Fruit fly (Drosophila melanogaster) whole organism, embryonic: ENCODE data around the gene CG42693.

ENCODE experiments used
- Atf-2 ChIP-seq: fragments of 200-800 bp; sonication (Bioruptor generic); optimal IDR thresholded peaks from 2 replicates; lab custom pipeline; 2016; ENCODE audit warnings: missing biosample characterization, missing genetic modification characterization
- CG10959 ChIP-seq: fragments of 200-800 bp; sonication (Bioruptor generic); IDR thresholded peaks from 2 replicates; pipeline ENCODE4 v1.3.6; 2022; ENCODE audit warnings: missing biosample characterization, missing genetic modification characterization
- CG12236 ChIP-seq: fragments of 200-800 bp; sonication (Bioruptor generic); optimal IDR thresholded peaks from 2 replicates; lab custom pipeline; 2016; ENCODE audit warnings: missing biosample characterization, missing genetic modification characterization
- CG13424 ChIP-seq: fragments of 200-800 bp; sonication (Bioruptor generic); optimal IDR thresholded peaks from 2 replicates; lab custom pipeline; 2019; ENCODE audit warnings: missing biosample characterization, mild to moderate bottlenecking, missing genetic modification characterization, moderate library complexity
- CG15269 ChIP-seq: fragments of 200-800 bp; sonication (Bioruptor generic); optimal IDR thresholded peaks from 2 replicates; lab custom pipeline; 2018; ENCODE audit warnings: missing biosample characterization, mild to moderate bottlenecking, missing genetic modification characterization, moderate library complexity
- CG15479 ChIP-seq: fragments of 200-800 bp; sonication (Bioruptor generic); optimal IDR thresholded peaks from 3 replicates; lab custom pipeline; 2019; ENCODE audit warnings: missing biosample characterization, mild to moderate bottlenecking, missing genetic modification characterization, moderate library complexity
- CG15696 ChIP-seq: fragments of 200-800 bp; sonication (Bioruptor generic); optimal IDR thresholded peaks from 2 replicates; lab custom pipeline; 2019; ENCODE audit warnings: missing biosample characterization, mild to moderate bottlenecking, missing genetic modification characterization, moderate library complexity
- CG18262 ChIP-seq: fragments of 200-800 bp; optimal IDR thresholded peaks from 3 replicates; lab custom pipeline; 2019; ENCODE audit warnings: missing biosample characterization, mild to moderate bottlenecking, missing genetic modification characterization, moderate library complexity
- CG2678 ChIP-seq: fragments of 200-800 bp; sonication (Bioruptor generic); optimal IDR thresholded peaks from 3 replicates; lab custom pipeline; 2019; ENCODE audit warnings: missing biosample characterization, mild to moderate bottlenecking, missing genetic modification characterization, moderate library complexity
- CG32532 ChIP-seq: fragments of 200-800 bp; sonication (Bioruptor generic); IDR thresholded peaks from 2 replicates; pipeline ENCODE4 v1.3.6; 2022; ENCODE audit warnings: missing biosample characterization, missing genetic modification characterization
- CG4424 ChIP-seq: fragments of 200-800 bp; sonication (Bioruptor generic); optimal IDR thresholded peaks from 3 replicates; lab custom pipeline; 2016; ENCODE audit warnings: missing biosample characterization, missing genetic modification characterization
- CG5245 ChIP-seq: fragments of 200-800 bp; sonication (Bioruptor generic); optimal IDR thresholded peaks from 3 replicates; lab custom pipeline; 2016; ENCODE audit warnings: missing biosample characterization, missing genetic modification characterization
- CG6654 ChIP-seq: fragments of 200-800 bp; sonication (Bioruptor generic); optimal IDR thresholded peaks from 2 replicates; lab custom pipeline; 2017; ENCODE audit warnings: missing biosample characterization, mild to moderate bottlenecking, missing genetic modification characterization
- CG6765 ChIP-seq: fragments of 200-800 bp; sonication (Bioruptor generic); optimal IDR thresholded peaks from 3 replicates; lab custom pipeline; 2017; ENCODE audit warnings: missing biosample characterization, mild to moderate bottlenecking, missing genetic modification characterization
- CG6791 ChIP-seq: fragments of 200-800 bp; sonication (Bioruptor generic); IDR thresholded peaks from 3 replicates; pipeline ENCODE4 v1.3.6; 2022; ENCODE audit warnings: missing biosample characterization, missing genetic modification characterization; ENCODE audit not compliant: partially characterized antibody
- CG7271 ChIP-seq: fragments of 200-800 bp; sonication (Bioruptor generic); optimal IDR thresholded peaks from 2 replicates; lab custom pipeline; 2018; ENCODE audit warnings: missing biosample characterization, mild to moderate bottlenecking, missing genetic modification characterization, moderate library complexity
- CG7987 ChIP-seq: fragments of 200-800 bp; sonication (Bioruptor generic); optimal IDR thresholded peaks from 2 replicates; lab custom pipeline; 2018; ENCODE audit warnings: missing biosample characterization, mild to moderate bottlenecking, missing genetic modification characterization, moderate library complexity
- CG8359 ChIP-seq: fragments of 200-800 bp; sonication (Bioruptor generic); optimal IDR thresholded peaks from 2 replicates; lab custom pipeline; 2017; ENCODE audit warnings: missing biosample characterization, mild to moderate bottlenecking, missing genetic modification characterization, borderline replicate concordance
- CG8944 ChIP-seq: fragments of 200-800 bp; sonication (Bioruptor generic); optimal IDR thresholded peaks from 3 replicates; lab custom pipeline; 2016; ENCODE audit warnings: missing biosample characterization, missing genetic modification characterization
- Ets65A ChIP-seq: fragments of 200-800 bp; sonication (Bioruptor generic); peaks from one replicate; lab custom pipeline; 2016; ENCODE audit warnings: missing biosample characterization, missing genetic modification characterization
- GATAe ChIP-seq: fragments of 200-800 bp; sonication (Bioruptor generic); conservative IDR thresholded peaks from 2 replicates; pipeline ENCODE4 v1.3.6; 2022; ENCODE audit warnings: missing biosample characterization, missing genetic modification characterization
- Hey ChIP-seq: fragments of 200-800 bp; sonication (Bioruptor generic); optimal IDR thresholded peaks from 3 replicates; lab custom pipeline; 2018; ENCODE audit warnings: missing biosample characterization, mild to moderate bottlenecking, missing genetic modification characterization
- HmgD ChIP-seq: fragments of 200-800 bp; sonication (Bioruptor generic); optimal IDR thresholded peaks from 3 replicates; lab custom pipeline; 2016; ENCODE audit warnings: missing biosample characterization, missing genetic modification characterization
- Hr78 ChIP-seq, 2 experiments: fragments of 200-800 bp in 1 of 2; fragments of >200 bp in 1 of 2; sonication (Bioruptor generic) in 1 of 2; optimal IDR thresholded peaks; 2 replicates each; lab custom pipeline; 2017 to 2019; ENCODE audit warnings: missing biosample characterization in 2 of 2, missing genetic modification characterization in 2 of 2, mild to moderate bottlenecking in 1 of 2, moderate library complexity in 1 of 2
- Lhr ChIP-seq: fragments of 200-800 bp; sonication (Bioruptor generic); optimal IDR thresholded peaks from 3 replicates; lab custom pipeline; 2017; ENCODE audit warnings: mild to moderate bottlenecking, missing biosample characterization, missing genetic modification reagents, missing genetic modification characterization
- Meics ChIP-seq: fragments of 200-800 bp; sonication (Bioruptor generic); optimal IDR thresholded peaks from 2 replicates; lab custom pipeline; 2017; ENCODE audit warnings: missing biosample characterization, mild to moderate bottlenecking, missing genetic modification characterization
- Mes4 ChIP-seq: fragments of 200-800 bp; sonication (Bioruptor generic); optimal IDR thresholded peaks from 2 replicates; lab custom pipeline; 2016; ENCODE audit warnings: missing biosample characterization, missing genetic modification characterization
- Neu2 ChIP-seq: fragments of 200-800 bp; sonication (Bioruptor generic); optimal IDR thresholded peaks from 3 replicates; lab custom pipeline; 2016; ENCODE audit warnings: missing biosample characterization, missing genetic modification characterization, borderline replicate concordance
- Opbp ChIP-seq: fragments of 200-800 bp; sonication (Bioruptor generic); IDR thresholded peaks from 3 replicates; pipeline ENCODE4 v1.3.6; 2022; ENCODE audit warnings: missing biosample characterization, missing genetic modification characterization; ENCODE audit not compliant: partially characterized antibody
- Sox100B ChIP-seq: fragments of 200-800 bp; sonication (Bioruptor generic); optimal IDR thresholded peaks from 3 replicates; lab custom pipeline; 2018; ENCODE audit warnings: missing biosample characterization, mild to moderate bottlenecking, missing genetic modification characterization
- Tbp ChIP-seq: fragments of >200 bp; optimal IDR thresholded peaks from 2 replicates; lab custom pipeline; 2018; ENCODE audit warnings: missing biosample characterization, missing genetic modification characterization
- Trl ChIP-seq, 3 experiments: fragments of >200 bp in 2 of 3; fragments of 200-800 bp in 1 of 3; sonication (Bioruptor generic) in 1 of 3; optimal IDR thresholded peaks; 2 replicates in 1 of 3; 3 replicates in 2 of 3; lab custom pipeline; 2016 to 2017; ENCODE audit warnings: missing biosample characterization in 1 of 3, missing genetic modification characterization in 1 of 3
- Vsx1 ChIP-seq: fragments of 200-800 bp; sonication (Bioruptor generic); optimal IDR thresholded peaks from 2 replicates; lab custom pipeline; 2017; ENCODE audit warnings: missing biosample characterization, mild to moderate bottlenecking, missing genetic modification characterization, missing genetic modification reagents
- ato ChIP-seq: fragments of 200-800 bp; sonication (Bioruptor generic); IDR thresholded peaks from 2 replicates; pipeline ENCODE4 v1.3.6; 2022; ENCODE audit warnings: missing biosample characterization, missing genetic modification characterization; ENCODE audit not compliant: partially characterized antibody
- bowl ChIP-seq: fragments of 200-800 bp; sonication (Bioruptor generic); IDR thresholded peaks from 2 replicates; pipeline ENCODE4 v1.3.6; 2022; ENCODE audit warnings: missing biosample characterization, missing genetic modification characterization
- bsh ChIP-seq, 2 experiments: fragments of 200-800 bp; sonication (Bioruptor generic); optimal IDR thresholded peaks; 2 replicates each; lab custom pipeline; 2017 to 2018; ENCODE audit warnings: mild to moderate bottlenecking in 2 of 2, missing biosample characterization in 2 of 2, missing genetic modification characterization in 2 of 2, moderate library complexity in 1 of 2
- dati ChIP-seq: fragments of 200-800 bp; sonication (Bioruptor generic); IDR thresholded peaks from 2 replicates; pipeline ENCODE4 v1.3.6; 2022; ENCODE audit warnings: missing biosample characterization, missing genetic modification characterization
- en ChIP-seq: fragments of 200-800 bp; sonication (Bioruptor generic); optimal IDR thresholded peaks from 2 replicates; lab custom pipeline; 2016; ENCODE audit warnings: missing biosample characterization, missing genetic modification characterization
- eve ChIP-seq, 2 experiments: fragments of >200 bp; optimal IDR thresholded peaks; 2 replicates each; lab custom pipeline; 2017; ENCODE audit warnings: missing biosample characterization in 2 of 2, missing genetic modification characterization in 2 of 2
- gce ChIP-seq: fragments of 200-800 bp; sonication (Bioruptor generic); IDR thresholded peaks from 3 replicates; pipeline ENCODE4 v1.3.6; 2022; ENCODE audit warnings: missing biosample characterization, missing genetic modification characterization
- gcm2 ChIP-seq: fragments of 200-800 bp; sonication (Bioruptor generic); optimal IDR thresholded peaks from 2 replicates; lab custom pipeline; 2016; ENCODE audit warnings: missing biosample characterization, missing genetic modification characterization
- gem ChIP-seq: fragments of 200-800 bp; sonication (Bioruptor generic); optimal IDR thresholded peaks from 2 replicates; lab custom pipeline; 2019; ENCODE audit warnings: missing biosample characterization, mild to moderate bottlenecking, missing genetic modification characterization, moderate library complexity
- jing ChIP-seq: fragments of 200-800 bp; sonication (Bioruptor generic); optimal IDR thresholded peaks from 2 replicates; lab custom pipeline; 2018; ENCODE audit warnings: missing biosample characterization, mild to moderate bottlenecking, missing genetic modification characterization
- pho ChIP-seq: fragments of 200-800 bp; sonication (Bioruptor generic); optimal IDR thresholded peaks from 2 replicates; lab custom pipeline; 2016; ENCODE audit warnings: missing biosample characterization, missing genetic modification characterization
- rib ChIP-seq: fragments of 200-800 bp; sonication (Bioruptor generic); IDR thresholded peaks from 2 replicates; pipeline ENCODE4 v1.3.6; 2022; ENCODE audit warnings: missing biosample characterization, missing genetic modification characterization
- stwl ChIP-seq: fragments of 200-800 bp; sonication (Bioruptor generic); optimal IDR thresholded peaks from 3 replicates; lab custom pipeline; 2018; ENCODE audit warnings: missing biosample characterization, mild to moderate bottlenecking, missing genetic modification characterization, moderate library complexity
- trem ChIP-seq: fragments of 200-800 bp; optimal IDR thresholded peaks from 3 replicates; lab custom pipeline; 2019; ENCODE audit warnings: missing biosample characterization, mild to moderate bottlenecking, missing genetic modification characterization, moderate library complexity
- tx ChIP-seq: fragments of 200-800 bp; sonication (Bioruptor generic); optimal IDR thresholded peaks from 2 replicates; lab custom pipeline; 2016; ENCODE audit warnings: missing biosample characterization, missing genetic modification characterization
- zen ChIP-seq: fragments of 200-800 bp; sonication (Bioruptor generic); optimal IDR thresholded peaks from 3 replicates; lab custom pipeline; 2018; ENCODE audit warnings: missing biosample characterization, mild to moderate bottlenecking, missing genetic modification characterization, moderate library complexity
- zfh1 ChIP-seq: fragments of 200-800 bp; sonication (Bioruptor generic); IDR thresholded peaks from 3 replicates; pipeline ENCODE4 v1.3.6; 2022; ENCODE audit warnings: missing biosample characterization, missing genetic modification characterization

CG42693 gene

dm6 chr3R:31706895-31707238 is 1.3 kb downstream of the CG42693 start (continued):
- TF ChIP-seq zfh1 (0 out of 3 replicates have a peak, but pooled peaks have one; percentile 17), eve (GFP tag; optimal IDR thresholded peaks at IDR 0.05; lab: Kevin White, UChicago) (no peak), pho (no peak), CG4424 (GFP tag; lab: Kevin White, UChicago) (peak; percentile 6), CG5245 (GFP tag; lab: Kevin White, UChicago) (no peak), CG8944 (GFP tag; lab: Kevin White, UChicago) (no peak), GATAe (GFP tag; lab: Robert Waterston, UW) (no peak), CG12236 (no peak), bowl (GFP tag; lab: Robert Waterston, UW) (no peak), CG13424 (tag; lab: Kevin White, UChicago) (no peak), CG18262 (tag; lab: Kevin White, UChicago) (peak; percentile 45), HmgD (GFP tag; lab: Kevin White, UChicago) (no peak), rib (GFP tag; lab: Robert Waterston, UW) (no peak), Vsx1 (GFP tag; lab: Kevin White, UChicago) (no peak), tx (no peak), CG7987 (GFP tag; lab: Kevin White, UChicago) (no peak), CG6791 (GFP tag; lab: Robert Waterston, UW) (no peak), Lhr (no peak), CG15269 (no peak), en (GFP tag; lab: Kevin White, UChicago) (no peak), CG6654 (GFP tag; lab: Kevin White, UChicago) (no peak), Sox100B (GFP tag; lab: Kevin White, UChicago) (no peak), trem (tag; lab: Kevin White, UChicago) (peak; percentile 41), Tbp (GFP tag; lab: Kevin White, UChicago) (no peak), zen (peak; percentile 48), Neu2 (no peak), gce (no peak), stwl (tag; lab: Kevin White, UChicago) (no peak), Mes4 (GFP tag; lab: Kevin White, UChicago) (no peak), Hr78 (GFP tag; optimal IDR thresholded peaks at IDR 0.05; lab: Kevin White, UChicago) (no peak), ato (GFP tag; lab: Robert Waterston, UW) (no peak), jing (GFP tag; lab: Kevin White, UChicago) (no peak), bsh (GFP tag; optimal IDR thresholded peaks at IDR 0.05; lab: Kevin White, UChicago) (peak in 1 of 2 experiments; percentile 4), CG6765 (GFP tag; lab: Kevin White, UChicago) (no peak), CG15696 (tag; lab: Kevin White, UChicago) (peak; percentile 63), Ets65A (GFP tag; lab: Kevin White, UChicago) (peak; percentile 72), Atf-2 (GFP tag; lab: Kevin White, UChicago) (no peak), Trl (optimal IDR thresholded peaks at IDR 0.05; lab: Kevin White, UChicago) (no peak), Trl (GFP tag; optimal IDR thresholded peaks at IDR 0.05; lab: Kevin White, UChicago) (no peak), dati (GFP tag; lab: Robert Waterston, UW) (no peak), CG15479 (GFP tag; lab: Kevin White, UChicago) (peak; percentile 54), Opbp (no peak), gem (peak; percentile 56), CG8359 (no peak), CG32532 (GFP tag; lab: Robert Waterston, UW) (no peak), CG2678 (tag; lab: Kevin White, UChicago) (no peak), Meics (GFP tag; lab: Kevin White, UChicago) (no peak), CG10959 (GFP tag; lab: Robert Waterston, UW) (0 out of 2 replicates have a peak, but pooled peaks have one; percentile 46), gcm2 (GFP tag; lab: Kevin White, UChicago) (no peak), Hey (no peak), CG7271 (tag; lab: Kevin White, UChicago) (no peak)
